Fruit fly (Drosophila melanogaster) whole organism, adult: ENCODE measurements around the gene CG32023.

Experiments
- Clk ChIP-seq: fragments of 200-800 bp; sonication (Bioruptor generic); optimal IDR thresholded peaks from 2 replicates; lab custom pipeline; 2017; ENCODE audit warnings: missing biosample characterization, missing genetic modification characterization
- Crg-1 ChIP-seq: fragments of 200-800 bp; sonication (Bioruptor generic); optimal IDR thresholded peaks from 2 replicates; lab custom pipeline; 2016; ENCODE audit warnings: missing biosample characterization, missing genetic modification characterization
- Hr96 ChIP-seq: fragments of 200-800 bp; sonication (Bioruptor generic); optimal IDR thresholded peaks from 2 replicates; lab custom pipeline; 2016; ENCODE audit warnings: missing biosample characterization, missing genetic modification characterization
- Mnt ChIP-seq: fragments of 200-800 bp; sonication (Bioruptor generic); optimal IDR thresholded peaks from 2 replicates; lab custom pipeline; 2016; ENCODE audit warnings: missing biosample characterization, mild to moderate bottlenecking, missing genetic modification characterization
- bab1 ChIP-seq: fragments of 200-800 bp; sonication (Bioruptor generic); optimal IDR thresholded peaks from 3 replicates; lab custom pipeline; 2019; ENCODE audit warnings: missing biosample characterization, mild to moderate bottlenecking, missing genetic modification characterization, moderate library complexity
- cic ChIP-seq: fragments of 200-800 bp; sonication (Bioruptor generic); optimal IDR thresholded peaks from 2 replicates; lab custom pipeline; 2017; ENCODE audit warnings: missing biosample characterization, mild to moderate bottlenecking, missing genetic modification characterization, moderate library complexity
- kay ChIP-seq: fragments of 200-800 bp; sonication (Bioruptor generic); peaks from one replicate; lab custom pipeline; 2016; ENCODE audit warnings: missing biosample characterization, missing genetic modification characterization, borderline replicate concordance
- ovo ChIP-seq: fragments of 200-800 bp; sonication (Bioruptor generic); optimal IDR thresholded peaks from 2 replicates; lab custom pipeline; 2016; ENCODE audit warnings: missing biosample characterization, missing genetic modification characterization
- tj ChIP-seq: fragments of 200-800 bp; sonication (Bioruptor generic); optimal IDR thresholded peaks from 3 replicates; lab custom pipeline; 2017; ENCODE audit warnings: missing biosample characterization, mild to moderate bottlenecking, missing genetic modification characterization, moderate library complexity

DNA sequence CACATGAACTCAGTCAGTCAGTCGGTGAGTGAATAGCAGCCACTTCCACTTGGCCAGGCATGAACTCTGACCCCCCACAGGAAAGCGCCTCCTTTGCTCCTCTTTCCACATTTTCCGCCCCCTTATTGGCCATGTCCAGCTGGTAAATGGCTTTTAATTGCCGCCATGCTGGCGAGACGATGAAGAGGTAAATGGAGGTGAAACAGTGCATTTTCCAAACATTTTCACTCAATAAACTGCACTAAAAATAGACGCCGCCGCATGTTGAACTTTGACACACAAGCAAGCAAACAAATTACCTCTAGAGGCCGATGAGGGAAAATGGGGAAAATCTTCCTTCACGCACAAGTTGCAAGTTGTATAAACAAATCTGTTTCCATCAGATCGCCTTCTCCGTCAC lies 45.8 kb upstream of the CG32023 start:
- no peak for TF ChIP-seq kay
- TF ChIP-seq Mnt (GFP tag; lab: Kevin White, UChicago), result no peak
- TF ChIP-seq ovo (GFP tag; lab: Kevin White, UChicago), result no peak
- TF ChIP-seq cic, result no peak
- no peak for TF ChIP-seq tj (GFP tag; lab: Kevin White, UChicago)
- TF ChIP-seq bab1 (GFP tag; lab: Kevin White, UChicago), result no peak
- TF ChIP-seq Crg-1, result no peak
- no peak for TF ChIP-seq Clk (GFP tag; lab: Kevin White, UChicago)
- TF ChIP-seq Hr96 (GFP tag; lab: Kevin White, UChicago), result no peak
